Fruit fly (Drosophila melanogaster) whole organism, embryonic: Measurements from ENCODE around the gene Lsd-1.
A peak's percentile ranks its signal among the peaks of the same experiment; 100 is the strongest.

ENCODE experiments used
- Asciz ChIP-seq: fragments of 200-800 bp; sonication (Bioruptor generic); optimal IDR thresholded peaks from 2 replicates; lab custom pipeline; 2017; ENCODE audit warnings: missing biosample characterization, mild to moderate bottlenecking, missing genetic modification characterization, missing genetic modification reagents
- CG1024 ChIP-seq: fragments of 200-800 bp; sonication (Bioruptor generic); IDR thresholded peaks from 2 replicates; pipeline ENCODE4 v1.3.6; 2022; ENCODE audit warnings: missing biosample characterization, missing genetic modification characterization
- CG10565 ChIP-seq: fragments of 200-800 bp; sonication (Bioruptor generic); optimal IDR thresholded peaks from 3 replicates; lab custom pipeline; 2016; ENCODE audit warnings: missing biosample characterization, mild to moderate bottlenecking, missing genetic modification characterization
- CG10654 ChIP-seq: fragments of 200-800 bp; sonication (Bioruptor generic); optimal IDR thresholded peaks from 2 replicates; lab custom pipeline; 2016; ENCODE audit warnings: missing biosample characterization, missing genetic modification characterization
- CG12391 ChIP-seq: fragments of 200-800 bp; sonication (Bioruptor generic); optimal IDR thresholded peaks from 3 replicates; lab custom pipeline; 2018; ENCODE audit warnings: missing biosample characterization, mild to moderate bottlenecking, missing genetic modification characterization, moderate library complexity
- CG13123 ChIP-seq: fragments of 200-800 bp; sonication (Bioruptor generic); optimal IDR thresholded peaks from 2 replicates; lab custom pipeline; 2016; ENCODE audit warnings: missing biosample characterization, missing genetic modification characterization
- CG14860 ChIP-seq: fragments of 200-800 bp; sonication (Bioruptor generic); IDR thresholded peaks from 3 replicates; pipeline ENCODE4 v1.3.6; 2022; ENCODE audit warnings: missing biosample characterization, missing genetic modification characterization; ENCODE audit not compliant: partially characterized antibody
- CG1602 ChIP-seq: fragments of 200-800 bp; sonication (Bioruptor generic); optimal IDR thresholded peaks from 3 replicates; lab custom pipeline; 2016; ENCODE audit warnings: missing biosample characterization, missing genetic modification characterization
- CG17328 ChIP-seq: fragments of 200-800 bp; sonication (Bioruptor generic); IDR thresholded peaks from 2 replicates; pipeline ENCODE4 v1.3.6; 2022; ENCODE audit warnings: missing biosample characterization, missing genetic modification characterization
- CG17361 ChIP-seq: fragments of 200-800 bp; sonication (Bioruptor generic); IDR thresholded peaks from 3 replicates; pipeline ENCODE4 v1.3.6; 2022; ENCODE audit warnings: missing biosample characterization, missing genetic modification characterization
- CG18619 ChIP-seq: fragments of 200-800 bp; sonication (Bioruptor generic); optimal IDR thresholded peaks from 3 replicates; lab custom pipeline; 2017; ENCODE audit warnings: missing biosample characterization, mild to moderate bottlenecking, missing genetic modification characterization
- CG2875 ChIP-seq: fragments of 200-800 bp; sonication (Bioruptor generic); optimal IDR thresholded peaks from 2 replicates; lab custom pipeline; 2017; ENCODE audit warnings: missing biosample characterization, mild to moderate bottlenecking, missing genetic modification characterization, missing genetic modification reagents
- CG30020 ChIP-seq: fragments of 200-800 bp; optimal IDR thresholded peaks from 2 replicates; lab custom pipeline; 2019; ENCODE audit warnings: missing biosample characterization, mild to moderate bottlenecking, missing genetic modification characterization, moderate library complexity
- CG32767 ChIP-seq: fragments of 200-800 bp; sonication (Bioruptor generic); IDR thresholded peaks from 2 replicates; pipeline ENCODE4 v1.3.6; 2022; ENCODE audit warnings: missing biosample characterization, missing genetic modification characterization
- CG34422 ChIP-seq: fragments of 200-800 bp; sonication (Bioruptor generic); IDR thresholded peaks from 3 replicates; pipeline ENCODE4 v1.3.6; 2022; ENCODE audit warnings: missing biosample characterization, missing genetic modification characterization
- CG4404 ChIP-seq: fragments of 200-800 bp; sonication (Bioruptor generic); IDR thresholded peaks from 2 replicates; pipeline ENCODE4 v1.3.6; 2022; ENCODE audit warnings: missing biosample characterization, missing genetic modification characterization
- CG7839 ChIP-seq: fragments of 200-800 bp; sonication (Bioruptor generic); optimal IDR thresholded peaks from 3 replicates; lab custom pipeline; 2018; ENCODE audit warnings: missing biosample characterization, mild to moderate bottlenecking, missing genetic modification characterization, moderate library complexity
- CTCF ChIP-seq: fragments of 200-800 bp; sonication (Bioruptor generic); optimal IDR thresholded peaks from 2 replicates; lab custom pipeline; 2017; ENCODE audit warnings: missing biosample characterization, mild to moderate bottlenecking, missing genetic modification characterization, moderate library complexity
- CkIIα-i1 ChIP-seq: fragments of 200-800 bp; sonication (Bioruptor generic); IDR thresholded peaks from 2 replicates; pipeline ENCODE4 v1.3.6; 2022; ENCODE audit warnings: missing biosample characterization, missing genetic modification characterization
- D19B ChIP-seq: fragments of 200-800 bp; sonication (Bioruptor generic); optimal IDR thresholded peaks from 2 replicates; lab custom pipeline; 2017; ENCODE audit warnings: missing biosample characterization, mild to moderate bottlenecking, missing genetic modification characterization
- Eip74EF ChIP-seq, 2 experiments: fragments of 200-800 bp in 1 of 2; fragments of >200 bp in 1 of 2; sonication (Bioruptor generic) in 1 of 2; optimal IDR thresholded peaks; 2 replicates each; lab custom pipeline; 2017 to 2019; ENCODE audit warnings: missing biosample characterization in 2 of 2, missing genetic modification characterization in 2 of 2, mild to moderate bottlenecking in 1 of 2, moderate library complexity in 1 of 2
- Gsc ChIP-seq: fragments of 200-800 bp; sonication (Bioruptor generic); IDR thresholded peaks from 2 replicates; pipeline ENCODE4 v1.3.6; 2022; ENCODE audit warnings: missing biosample characterization, missing genetic modification characterization
- H2.0 ChIP-seq: fragments of 200-800 bp; sonication (Bioruptor generic); IDR thresholded peaks from 2 replicates; pipeline ENCODE4 v1.3.6; 2022; ENCODE audit warnings: missing biosample characterization, missing genetic modification characterization
- HmgD ChIP-seq: fragments of 200-800 bp; sonication (Bioruptor generic); optimal IDR thresholded peaks from 3 replicates; lab custom pipeline; 2016; ENCODE audit warnings: missing biosample characterization, missing genetic modification characterization
- HmgZ ChIP-seq: fragments of 200-800 bp; sonication (Bioruptor generic); optimal IDR thresholded peaks from 2 replicates; lab custom pipeline; 2018; ENCODE audit warnings: missing biosample characterization, mild to moderate bottlenecking, missing genetic modification characterization
- Hr39 ChIP-seq: fragments of >200 bp; optimal IDR thresholded peaks from 2 replicates; lab custom pipeline; 2017
- Hsf ChIP-seq: fragments of 200-800 bp; sonication (Bioruptor generic); optimal IDR thresholded peaks from 3 replicates; lab custom pipeline; 2016; ENCODE audit warnings: missing biosample characterization, missing genetic modification characterization
- MBD-R2 ChIP-seq: fragments of 200-800 bp; sonication (Bioruptor generic); IDR thresholded peaks from 2 replicates; pipeline ENCODE4 v1.3.6; 2022; ENCODE audit warnings: missing biosample characterization, missing genetic modification characterization
- NFAT ChIP-seq: fragments of 200-800 bp; sonication (Bioruptor generic); IDR thresholded peaks from 2 replicates; pipeline ENCODE4 v1.3.6; 2022; ENCODE audit warnings: missing biosample characterization, missing genetic modification characterization
- Pdp1 ChIP-seq, 2 experiments: fragments of 200-800 bp; sonication (Bioruptor generic); optimal IDR thresholded peaks; 3 replicates each; lab custom pipeline; 2016; ENCODE audit warnings: missing biosample characterization in 2 of 2, missing genetic modification characterization in 2 of 2, mild to moderate bottlenecking in 1 of 2, moderate library complexity in 1 of 2
- Ravus ChIP-seq: fragments of 200-800 bp; sonication (Bioruptor generic); IDR thresholded peaks from 2 replicates; pipeline ENCODE4 v1.3.6; 2022; ENCODE audit warnings: missing biosample characterization, missing genetic modification characterization
- Rx ChIP-seq: fragments of 200-800 bp; sonication (Bioruptor generic); IDR thresholded peaks from 2 replicates; pipeline ENCODE4 v1.3.6; 2022; ENCODE audit warnings: missing biosample characterization, missing genetic modification characterization
- Tbp ChIP-seq: fragments of >200 bp; optimal IDR thresholded peaks from 2 replicates; lab custom pipeline; 2018; ENCODE audit warnings: missing biosample characterization, missing genetic modification characterization
- Vsx1 ChIP-seq: fragments of 200-800 bp; sonication (Bioruptor generic); optimal IDR thresholded peaks from 2 replicates; lab custom pipeline; 2017; ENCODE audit warnings: missing biosample characterization, mild to moderate bottlenecking, missing genetic modification characterization, missing genetic modification reagents
- amos ChIP-seq: fragments of 200-800 bp; sonication (Bioruptor generic); IDR thresholded peaks from 2 replicates; pipeline ENCODE4 v1.3.6; 2022; ENCODE audit warnings: missing biosample characterization, missing genetic modification characterization; ENCODE audit not compliant: partially characterized antibody
- az2 ChIP-seq: fragments of 200-800 bp; sonication (Bioruptor generic); optimal IDR thresholded peaks from 3 replicates; lab custom pipeline; 2016; ENCODE audit warnings: missing biosample characterization, missing genetic modification characterization
- bsh ChIP-seq, 2 experiments: fragments of 200-800 bp; sonication (Bioruptor generic); optimal IDR thresholded peaks; 2 replicates each; lab custom pipeline; 2017 to 2018; ENCODE audit warnings: mild to moderate bottlenecking in 2 of 2, missing biosample characterization in 2 of 2, missing genetic modification characterization in 2 of 2, moderate library complexity in 1 of 2
- da ChIP-seq: fragments of 200-800 bp; sonication (Bioruptor generic); optimal IDR thresholded peaks from 2 replicates; lab custom pipeline; 2016; ENCODE audit warnings: missing biosample characterization, missing genetic modification characterization
- danr ChIP-seq: fragments of 200-800 bp; sonication (Bioruptor generic); IDR thresholded peaks from 2 replicates; pipeline ENCODE4 v1.3.6; 2022; ENCODE audit warnings: missing biosample characterization, missing genetic modification characterization
- dysf ChIP-seq: fragments of 200-800 bp; sonication (Bioruptor generic); IDR thresholded peaks from 3 replicates; pipeline ENCODE4 v1.3.6; 2022; ENCODE audit warnings: missing biosample characterization, missing genetic modification characterization
- gce ChIP-seq: fragments of 200-800 bp; sonication (Bioruptor generic); IDR thresholded peaks from 3 replicates; pipeline ENCODE4 v1.3.6; 2022; ENCODE audit warnings: missing biosample characterization, missing genetic modification characterization
- gfzf ChIP-seq: fragments of 200-800 bp; sonication (Bioruptor generic); optimal IDR thresholded peaks from 2 replicates; lab custom pipeline; 2016; ENCODE audit warnings: missing biosample characterization, mild to moderate bottlenecking, missing genetic modification characterization, moderate library complexity
- mirr ChIP-seq: fragments of 200-800 bp; sonication (Bioruptor generic); optimal IDR thresholded peaks from 3 replicates; lab custom pipeline; 2018; ENCODE audit warnings: missing biosample characterization, mild to moderate bottlenecking, missing genetic modification characterization
- psq ChIP-seq: fragments of 200-800 bp; sonication (Bioruptor generic); optimal IDR thresholded peaks from 2 replicates; lab custom pipeline; 2017; ENCODE audit warnings: missing biosample characterization, missing genetic modification characterization
- slbo ChIP-seq: fragments of 200-800 bp; sonication (Bioruptor generic); IDR thresholded peaks from 2 replicates; pipeline ENCODE4 v1.3.6; 2022; ENCODE audit warnings: missing biosample characterization, missing genetic modification characterization
- stwl ChIP-seq: fragments of 200-800 bp; sonication (Bioruptor generic); optimal IDR thresholded peaks from 3 replicates; lab custom pipeline; 2018; ENCODE audit warnings: missing biosample characterization, mild to moderate bottlenecking, missing genetic modification characterization, moderate library complexity
- tap ChIP-seq: fragments of 200-800 bp; optimal IDR thresholded peaks from 3 replicates; lab custom pipeline; 2019; ENCODE audit warnings: missing biosample characterization, mild to moderate bottlenecking, missing genetic modification characterization, moderate library complexity
- tup ChIP-seq: fragments of 200-800 bp; sonication (Bioruptor generic); optimal IDR thresholded peaks from 2 replicates; lab custom pipeline; 2016; ENCODE audit warnings: missing biosample characterization, mild to moderate bottlenecking, missing genetic modification characterization, moderate library complexity
- twi ChIP-seq: fragments of 200-800 bp; optimal IDR thresholded peaks from 2 replicates; lab custom pipeline; 2019; ENCODE audit warnings: missing biosample characterization, mild to moderate bottlenecking, missing genetic modification characterization, moderate library complexity
- unc-4 ChIP-seq: fragments of 200-800 bp; sonication (Bioruptor generic); IDR thresholded peaks from 2 replicates; pipeline ENCODE4 v1.3.6; 2022; ENCODE audit warnings: missing biosample characterization, missing genetic modification characterization; ENCODE audit not compliant: partially characterized antibody
- vvl ChIP-seq: fragments of 200-800 bp; sonication (Bioruptor generic); IDR thresholded peaks from 2 replicates; pipeline ENCODE4 v1.3.6; 2022; ENCODE audit warnings: missing biosample characterization, missing genetic modification characterization

Gene Lsd-1

dm6 chr3R:23752728-23753127 lies 10.9 kb upstream of the Lsd-1 start, which contains the start of the genes RanBP3 and Rpt5 (continued):
- TF ChIP-seq CkIIα-i1 (GFP tag; lab: Robert Waterston, UW) (no peak), unc-4 (GFP tag; lab: Robert Waterston, UW) (peak; percentile 82), psq (GFP tag; lab: Kevin White, UChicago) (no peak), CG1024 (GFP tag; lab: Robert Waterston, UW) (no peak), az2 (GFP tag; lab: Kevin White, UChicago) (peak; percentile 10), CG1602 (GFP tag; lab: Kevin White, UChicago) (no peak), CG12391 (peak; percentile 33), dysf (peak; percentile 35; the same call in 1 of the 3 replicates), mirr (GFP tag; lab: Kevin White, UChicago) (peak; percentile 44), da (peak; percentile 16), NFAT (GFP tag; lab: Robert Waterston, UW) (peak; percentile 63; the same call in 1 of the 2 replicates), Asciz (GFP tag; lab: Kevin White, UChicago) (no peak), Eip74EF (GFP tag; optimal IDR thresholded peaks at IDR 0.05; lab: Kevin White, UChicago) (no peak), CG32767 (GFP tag; lab: Robert Waterston, UW) (no peak), D19B (GFP tag; lab: Kevin White, UChicago) (peak; percentile 8), slbo (GFP tag; lab: Robert Waterston, UW) (peak; percentile 83), H2.0 (GFP tag; lab: Robert Waterston, UW) (no peak), bsh (GFP tag; optimal IDR thresholded peaks at IDR 0.05; lab: Kevin White, UChicago) (peak in 1 of 2 experiments; percentile 9), Hr39 (lab: Kevin White, UChicago) (no peak), HmgD (GFP tag; lab: Kevin White, UChicago) (peak; percentile 55), CG34422 (GFP tag; lab: Robert Waterston, UW) (peak; percentile 66; the same call in 2 of the 3 replicates), tap (no peak), CG30020 (tag; lab: Kevin White, UChicago) (no peak), CG7839 (no peak), stwl (tag; lab: Kevin White, UChicago) (peak; percentile 93), Gsc (no peak), amos (peak; percentile 86), CG17328 (GFP tag; lab: Robert Waterston, UW) (no peak), CG10654 (GFP tag; lab: Kevin White, UChicago) (no peak), gfzf (GFP tag; lab: Kevin White, UChicago) (peak; percentile 27), Rx (GFP tag; lab: Robert Waterston, UW) (no peak), MBD-R2 (peak; percentile 95), Tbp (GFP tag; lab: Kevin White, UChicago) (no peak), CG2875 (GFP tag; lab: Kevin White, UChicago) (no peak), CTCF (GFP tag; lab: Kevin White, UChicago) (peak; percentile 44), CG4404 (no peak), Hsf (GFP tag; lab: Kevin White, UChicago) (peak; percentile 66), Pdp1 (GFP tag; optimal IDR thresholded peaks at IDR 0.05; lab: Kevin White, UChicago) (peak; percentile 45 to 68)

- TF ChIP-seq Vsx1 (peak; percentile 95), CG17361 (GFP tag; lab: Robert Waterston, UW) (peak; percentile 100), gce (peak; percentile 87; the same call in 2 of the 3 replicates), NFAT (GFP tag; lab: Robert Waterston, UW) (no peak; the same call in none of the 2 replicates), CG18619 (GFP tag; lab: Kevin White, UChicago) (peak; percentile 99), CG13123 (GFP tag; lab: Kevin White, UChicago) (peak; percentile 96), stwl (tag; lab: Kevin White, UChicago) (peak; percentile 72), CG14860 (GFP tag; lab: Robert Waterston, UW) (no peak), CG30020 (tag; lab: Kevin White, UChicago) (peak; percentile 92), vvl (GFP tag; lab: Robert Waterston, UW) (peak; percentile 96), danr (GFP tag; lab: Robert Waterston, UW) (peak; percentile 93), Ravus (GFP tag; lab: Robert Waterston, UW) (peak; percentile 87), CG10565 (peak; percentile 92), twi (tag; lab: Kevin White, UChicago) (peak; percentile 97), HmgZ (tag; lab: Kevin White, UChicago) (peak; percentile 98), tup (GFP tag; lab: Kevin White, UChicago) (peak; percentile 95)
Observed at dm6 chr3R:23757912-23758607, 5.6 kb upstream of the Lsd-1 start, which contains the start of the genes PTPMT1 and Hrd3. Gene PTPMT1 (plus strand): TSS chr3R:23758339. Gene Hrd3 (minus strand): TSS chr3R:23758557.
